Fruit fly (Drosophila melanogaster) whole organism, embryonic: ENCODE measurements around the gene CG9673.

Experiments used
- Abd-B ChIP-seq: fragments of 200-800 bp; sonication (Bioruptor generic); optimal IDR thresholded peaks from 2 replicates; lab custom pipeline; 2018; ENCODE audit warnings: missing biosample characterization, mild to moderate bottlenecking, missing genetic modification characterization, moderate library complexity
- Asciz ChIP-seq: fragments of 200-800 bp; sonication (Bioruptor generic); optimal IDR thresholded peaks from 2 replicates; lab custom pipeline; 2017; ENCODE audit warnings: missing biosample characterization, mild to moderate bottlenecking, missing genetic modification characterization, missing genetic modification reagents
- CG11695 ChIP-seq: fragments of 200-800 bp; sonication (Bioruptor generic); IDR thresholded peaks from 3 replicates; pipeline ENCODE4 v1.3.6; 2022; ENCODE audit warnings: missing biosample characterization, missing genetic modification characterization
- CG12236 ChIP-seq: fragments of 200-800 bp; sonication (Bioruptor generic); optimal IDR thresholded peaks from 2 replicates; lab custom pipeline; 2016; ENCODE audit warnings: missing biosample characterization, missing genetic modification characterization
- CG13287 ChIP-seq: fragments of 200-800 bp; sonication (Bioruptor generic); IDR thresholded peaks from 2 replicates; pipeline ENCODE4 v1.3.6; 2022; ENCODE audit warnings: missing biosample characterization, missing genetic modification characterization; ENCODE audit not compliant: partially characterized antibody
- CG14860 ChIP-seq: fragments of 200-800 bp; sonication (Bioruptor generic); IDR thresholded peaks from 3 replicates; pipeline ENCODE4 v1.3.6; 2022; ENCODE audit warnings: missing biosample characterization, missing genetic modification characterization; ENCODE audit not compliant: partially characterized antibody
- CG15479 ChIP-seq: fragments of 200-800 bp; sonication (Bioruptor generic); optimal IDR thresholded peaks from 3 replicates; lab custom pipeline; 2019; ENCODE audit warnings: missing biosample characterization, mild to moderate bottlenecking, missing genetic modification characterization, moderate library complexity
- CG1647 ChIP-seq: fragments of 200-800 bp; sonication (Bioruptor generic); optimal IDR thresholded peaks from 3 replicates; lab custom pipeline; 2016; ENCODE audit warnings: missing biosample characterization, missing genetic modification characterization
- CG16863 ChIP-seq: fragments of 200-800 bp; sonication (Bioruptor generic); optimal IDR thresholded peaks from 3 replicates; lab custom pipeline; 2016; ENCODE audit warnings: missing biosample characterization, missing genetic modification characterization
- CG17361 ChIP-seq: fragments of 200-800 bp; sonication (Bioruptor generic); IDR thresholded peaks from 3 replicates; pipeline ENCODE4 v1.3.6; 2022; ENCODE audit warnings: missing biosample characterization, missing genetic modification characterization
- CG17385 ChIP-seq: fragments of 200-800 bp; sonication (Bioruptor generic); optimal IDR thresholded peaks from 3 replicates; lab custom pipeline; 2018; ENCODE audit warnings: missing biosample characterization, mild to moderate bottlenecking, missing genetic modification characterization
- CG1792 ChIP-seq: fragments of 200-800 bp; sonication (Bioruptor generic); optimal IDR thresholded peaks from 2 replicates; lab custom pipeline; 2016; ENCODE audit warnings: missing biosample characterization, missing genetic modification characterization
- CG18599 ChIP-seq: fragments of 200-800 bp; sonication (Bioruptor generic); optimal IDR thresholded peaks from 3 replicates; lab custom pipeline; 2017; ENCODE audit warnings: missing biosample characterization, missing genetic modification characterization, mild to moderate bottlenecking, moderate library complexity, missing genetic modification reagents
- CG2199 ChIP-seq: fragments of 200-800 bp; sonication (Bioruptor generic); IDR thresholded peaks from 3 replicates; pipeline ENCODE4 v1.3.6; 2022; ENCODE audit warnings: missing biosample characterization, missing genetic modification characterization
- CG2889 ChIP-seq: fragments of 200-800 bp; sonication (Bioruptor generic); IDR thresholded peaks from 3 replicates; pipeline ENCODE4 v1.3.6; 2022; ENCODE audit warnings: missing biosample characterization, missing genetic modification characterization
- CG3847 ChIP-seq: fragments of 200-800 bp; sonication (Bioruptor generic); IDR thresholded peaks from 2 replicates; pipeline ENCODE4 v1.3.6; 2022; ENCODE audit warnings: missing biosample characterization, missing genetic modification characterization
- CG4360 ChIP-seq: fragments of 200-800 bp; sonication (Bioruptor generic); IDR thresholded peaks from 2 replicates; pipeline ENCODE4 v1.3.6; 2022; ENCODE audit warnings: missing biosample characterization, missing genetic modification characterization
- CG6683 ChIP-seq: fragments of 200-800 bp; sonication (Bioruptor generic); optimal IDR thresholded peaks from 2 replicates; lab custom pipeline; 2017; ENCODE audit warnings: missing biosample characterization, mild to moderate bottlenecking, missing genetic modification characterization, missing genetic modification reagents
- CG7839 ChIP-seq: fragments of 200-800 bp; sonication (Bioruptor generic); optimal IDR thresholded peaks from 3 replicates; lab custom pipeline; 2018; ENCODE audit warnings: missing biosample characterization, mild to moderate bottlenecking, missing genetic modification characterization, moderate library complexity
- CG7963 ChIP-seq: fragments of 200-800 bp; sonication (Bioruptor generic); IDR thresholded peaks from 3 replicates; pipeline ENCODE4 v1.3.6; 2022; ENCODE audit warnings: missing biosample characterization, missing genetic modification characterization; ENCODE audit not compliant: partially characterized antibody
- CG8924 ChIP-seq: fragments of 200-800 bp; optimal IDR thresholded peaks from 3 replicates; lab custom pipeline; 2019; ENCODE audit warnings: missing biosample characterization, mild to moderate bottlenecking, missing genetic modification characterization, moderate library complexity
- CG9437 ChIP-seq: fragments of 200-800 bp; sonication (Bioruptor generic); optimal IDR thresholded peaks from 2 replicates; lab custom pipeline; 2018; ENCODE audit warnings: missing biosample characterization, mild to moderate bottlenecking, missing genetic modification characterization
- D ChIP-seq, 2 experiments: fragments of 200-800 bp in 1 of 2; fragments of >200 bp in 1 of 2; sonication (Bioruptor generic) in 1 of 2; optimal IDR thresholded peaks; 2 replicates in 1 of 2; 3 replicates in 1 of 2; lab custom pipeline; 2017; ENCODE audit warnings: mild to moderate bottlenecking in 1 of 2, missing biosample characterization in 1 of 2, missing genetic modification characterization in 1 of 2, missing genetic modification reagents in 1 of 2
- Dip2 ChIP-seq: fragments of 200-800 bp; sonication (Bioruptor generic); IDR thresholded peaks from 2 replicates; pipeline ENCODE4 v1.3.6; 2022; ENCODE audit warnings: missing biosample characterization, missing genetic modification characterization
- E2f1 ChIP-seq: fragments of 200-800 bp; sonication (Bioruptor generic); IDR thresholded peaks from 2 replicates; pipeline ENCODE4 v1.3.6; 2022; ENCODE audit warnings: missing biosample characterization, missing genetic modification characterization
- Fer1 ChIP-seq: fragments of 200-800 bp; sonication (Bioruptor generic); optimal IDR thresholded peaks from 2 replicates; lab custom pipeline; 2017; ENCODE audit warnings: missing biosample characterization, mild to moderate bottlenecking, missing genetic modification characterization
- HHEX ChIP-seq: fragments of 200-800 bp; sonication (Bioruptor generic); optimal IDR thresholded peaks from 3 replicates; lab custom pipeline; 2017; ENCODE audit warnings: missing biosample characterization, mild to moderate bottlenecking, missing genetic modification characterization, missing genetic modification reagents
- HmgZ ChIP-seq: fragments of 200-800 bp; sonication (Bioruptor generic); optimal IDR thresholded peaks from 2 replicates; lab custom pipeline; 2018; ENCODE audit warnings: missing biosample characterization, mild to moderate bottlenecking, missing genetic modification characterization
- Hr39 ChIP-seq: fragments of >200 bp; optimal IDR thresholded peaks from 2 replicates; lab custom pipeline; 2017
- Hsf ChIP-seq: fragments of 200-800 bp; sonication (Bioruptor generic); optimal IDR thresholded peaks from 3 replicates; lab custom pipeline; 2016; ENCODE audit warnings: missing biosample characterization, missing genetic modification characterization
- Lhr ChIP-seq: fragments of 200-800 bp; sonication (Bioruptor generic); optimal IDR thresholded peaks from 3 replicates; lab custom pipeline; 2017; ENCODE audit warnings: mild to moderate bottlenecking, missing biosample characterization, missing genetic modification reagents, missing genetic modification characterization
- NC2α ChIP-seq: fragments of 200-800 bp; sonication (Bioruptor generic); optimal IDR thresholded peaks from 2 replicates; lab custom pipeline; 2016; ENCODE audit warnings: missing biosample characterization, missing genetic modification characterization
- NfI ChIP-seq: fragments of 200-800 bp; sonication (Bioruptor generic); optimal IDR thresholded peaks from 3 replicates; lab custom pipeline; 2018; ENCODE audit warnings: missing biosample characterization, mild to moderate bottlenecking, missing genetic modification characterization, moderate library complexity
- Six4 ChIP-seq: fragments of 200-800 bp; sonication (Bioruptor generic); optimal IDR thresholded peaks from 2 replicates; lab custom pipeline; 2016; ENCODE audit warnings: missing biosample characterization, missing genetic modification characterization
- bab2 ChIP-seq: fragments of 200-800 bp; sonication (Bioruptor generic); optimal IDR thresholded peaks from 2 replicates; lab custom pipeline; 2016; ENCODE audit warnings: missing biosample characterization, missing genetic modification characterization
- bbx ChIP-seq: fragments of 200-800 bp; sonication (Bioruptor generic); IDR thresholded peaks from 2 replicates; pipeline ENCODE4 v1.3.6; 2022; ENCODE audit warnings: missing biosample characterization, missing genetic modification characterization; ENCODE audit not compliant: partially characterized antibody
- bcd ChIP-seq: fragments of 200-800 bp; sonication (Bioruptor generic); optimal IDR thresholded peaks from 2 replicates; lab custom pipeline; 2017; ENCODE audit warnings: missing biosample characterization, mild to moderate bottlenecking, missing genetic modification characterization
- bowl ChIP-seq: fragments of 200-800 bp; sonication (Bioruptor generic); IDR thresholded peaks from 2 replicates; pipeline ENCODE4 v1.3.6; 2022; ENCODE audit warnings: missing biosample characterization, missing genetic modification characterization
- cas ChIP-seq: fragments of 200-800 bp; sonication (Bioruptor generic); IDR thresholded peaks from 2 replicates; pipeline ENCODE4 v1.3.6; 2022; ENCODE audit warnings: missing biosample characterization, missing genetic modification characterization
- caup ChIP-seq: fragments of 200-800 bp; sonication (Bioruptor generic); optimal IDR thresholded peaks from 3 replicates; lab custom pipeline; 2017; ENCODE audit warnings: missing biosample characterization, mild to moderate bottlenecking, missing genetic modification characterization, moderate library complexity; ENCODE audit not compliant: severe bottlenecking
- chm ChIP-seq: fragments of 200-800 bp; sonication (Bioruptor generic); IDR thresholded peaks from 2 replicates; pipeline ENCODE4 v1.3.6; 2022; ENCODE audit warnings: missing biosample characterization, missing genetic modification characterization
- dysf ChIP-seq: fragments of 200-800 bp; sonication (Bioruptor generic); IDR thresholded peaks from 3 replicates; pipeline ENCODE4 v1.3.6; 2022; ENCODE audit warnings: missing biosample characterization, missing genetic modification characterization
- eve ChIP-seq, 2 experiments: fragments of >200 bp; optimal IDR thresholded peaks; 2 replicates each; lab custom pipeline; 2017; ENCODE audit warnings: missing biosample characterization in 2 of 2, missing genetic modification characterization in 2 of 2
- fd96Cb ChIP-seq: fragments of 200-800 bp; sonication (Bioruptor generic); optimal IDR thresholded peaks from 2 replicates; lab custom pipeline; 2018; ENCODE audit warnings: missing biosample characterization, mild to moderate bottlenecking, missing genetic modification characterization, moderate library complexity
- ken ChIP-seq: fragments of 200-800 bp; sonication (Bioruptor generic); IDR thresholded peaks from 3 replicates; pipeline ENCODE4 v1.3.6; 2022; ENCODE audit warnings: missing biosample characterization, missing genetic modification characterization
- nom ChIP-seq: fragments of 200-800 bp; sonication (Bioruptor generic); optimal IDR thresholded peaks from 2 replicates; lab custom pipeline; 2017; ENCODE audit warnings: missing biosample characterization, missing genetic modification characterization, mild to moderate bottlenecking, moderate library complexity, missing genetic modification reagents
- sim ChIP-seq: fragments of 200-800 bp; sonication (Bioruptor generic); IDR thresholded peaks from 2 replicates; pipeline ENCODE4 v1.3.6; 2022; ENCODE audit warnings: missing biosample characterization, missing genetic modification characterization
- so ChIP-seq: fragments of 200-800 bp; sonication (Bioruptor generic); IDR thresholded peaks from 3 replicates; pipeline ENCODE4 v1.3.6; 2022; ENCODE audit warnings: missing biosample characterization, missing genetic modification characterization
- yki ChIP-seq: fragments of >200 bp; optimal IDR thresholded peaks from 3 replicates; lab custom pipeline; 2018

The CG9673 gene

dm6 chrX:16751579-16752156 lies 48.0 kb upstream of the CG9673 start, which contains the start of gene goe (continued):
- TF ChIP-seq Lhr (peak; percentile 95), chm (GFP tag; lab: Robert Waterston, UW) (peak; percentile 88), Asciz (GFP tag; lab: Kevin White, UChicago) (peak; percentile 58), caup (GFP tag; lab: Kevin White, UChicago) (peak; percentile 83), NfI (GFP tag; lab: Kevin White, UChicago) (peak; percentile 90), eve (GFP tag; optimal IDR thresholded peaks at IDR 0.05; lab: Kevin White, UChicago) (no peak), Hsf (peak; percentile 85), nom (GFP tag; lab: Kevin White, UChicago) (no peak), Fer1 (GFP tag; lab: Kevin White, UChicago) (peak; percentile 77), CG12236 (GFP tag; lab: Kevin White, UChicago) (peak; percentile 81), CG4360 (peak; percentile 74), CG13287 (GFP tag; lab: Robert Waterston, UW) (peak; percentile 93), CG17385 (GFP tag; lab: Kevin White, UChicago) (peak; percentile 73), CG15479 (GFP tag; lab: Kevin White, UChicago) (no peak), Abd-B (GFP tag; lab: Kevin White, UChicago) (peak; percentile 81), CG2199 (GFP tag; lab: Robert Waterston, UW) (peak; percentile 81), CG7839 (tag; lab: Kevin White, UChicago) (peak; percentile 66), CG6683 (GFP tag; lab: Kevin White, UChicago) (peak; percentile 56), CG14860 (GFP tag; lab: Robert Waterston, UW) (peak; percentile 56; the same call in 2 of the 3 replicates), ken (peak; percentile 88), CG9437 (GFP tag; lab: Kevin White, UChicago) (peak; percentile 56), CG1792 (GFP tag; lab: Kevin White, UChicago) (peak; percentile 5), Hr39 (lab: Kevin White, UChicago) (no peak), HmgZ (tag; lab: Kevin White, UChicago) (peak; percentile 88), so (peak; percentile 66; the same call in 2 of the 3 replicates), E2f1 (GFP tag; lab: Robert Waterston, UW) (peak; percentile 76), fd96Cb (tag; lab: Kevin White, UChicago) (peak; percentile 2), yki (lab: Kevin White, UChicago) (no peak), CG18599 (GFP tag; lab: Kevin White, UChicago) (peak; percentile 73), NC2α (GFP tag; lab: Kevin White, UChicago) (peak; percentile 56), Dip2 (GFP tag; lab: Robert Waterston, UW) (no peak), CG11695 (GFP tag; lab: Robert Waterston, UW) (peak; percentile 29; the same call in 1 of the 3 replicates), D (optimal IDR thresholded peaks at IDR 0.05; lab: Kevin White, UChicago) (no peak), D (GFP tag; optimal IDR thresholded peaks at IDR 0.05; lab: Kevin White, UChicago) (no peak), CG16863 (GFP tag; lab: Kevin White, UChicago) (peak; percentile 56), CG8924 (tag; lab: Kevin White, UChicago) (peak; percentile 30), dysf (GFP tag; lab: Robert Waterston, UW) (peak; percentile 68; the same call in 2 of the 3 replicates), Six4 (GFP tag; lab: Kevin White, UChicago) (peak; percentile 40), CG7963 (GFP tag; lab: Robert Waterston, UW) (peak; percentile 65; the same call in 1 of the 3 replicates), HHEX (GFP tag; lab: Kevin White, UChicago) (peak; percentile 59), sim (0 out of 2 replicates have a peak, but pooled peaks have one; percentile 45), bowl (peak; percentile 62; the same call in 1 of the 2 replicates), bab2 (peak; percentile 81), cas (GFP tag; lab: Robert Waterston, UW) (no peak; the same call in 1 of the 2 replicates), CG1647 (GFP tag; lab: Kevin White, UChicago) (peak; percentile 40), CG3847 (peak; percentile 81), CG2889 (no peak), bbx (GFP tag; lab: Robert Waterston, UW) (peak; percentile 95), bcd (GFP tag; lab: Kevin White, UChicago) (peak; percentile 85), CG17361 (GFP tag; lab: Robert Waterston, UW) (peak; percentile 39; the same call in 2 of the 3 replicates)
